Fruit fly (Drosophila melanogaster) whole organism, embryonic: ENCODE data around the gene RtcB.

Source experiments
- ATbp ChIP-seq: fragments of 200-800 bp; sonication (Bioruptor generic); optimal IDR thresholded peaks from 2 replicates; lab custom pipeline; 2017; ENCODE audit warnings: missing biosample characterization, mild to moderate bottlenecking, missing genetic modification characterization, missing genetic modification reagents
- CG10209 ChIP-seq: fragments of 200-800 bp; sonication (Bioruptor generic); optimal IDR thresholded peaks from 3 replicates; lab custom pipeline; 2017; ENCODE audit warnings: missing biosample characterization, mild to moderate bottlenecking, missing genetic modification characterization, missing genetic modification reagents
- CG12155 ChIP-seq: fragments of 200-800 bp; sonication (Bioruptor generic); optimal IDR thresholded peaks from 3 replicates; lab custom pipeline; 2016; ENCODE audit warnings: missing biosample characterization, missing genetic modification characterization
- CG12942 ChIP-seq: fragments of 200-800 bp; sonication (Bioruptor generic); optimal IDR thresholded peaks from 3 replicates; lab custom pipeline; 2016; ENCODE audit warnings: missing biosample characterization, missing genetic modification characterization
- CG15011 ChIP-seq: fragments of 200-800 bp; sonication (Bioruptor generic); optimal IDR thresholded peaks from 3 replicates; lab custom pipeline; 2018; ENCODE audit warnings: missing biosample characterization, mild to moderate bottlenecking, missing genetic modification characterization
- CG17361 ChIP-seq: fragments of 200-800 bp; sonication (Bioruptor generic); IDR thresholded peaks from 3 replicates; pipeline ENCODE4 v1.3.6; 2022; ENCODE audit warnings: missing biosample characterization, missing genetic modification characterization
- CG17912 ChIP-seq: fragments of 200-800 bp; sonication (Bioruptor generic); optimal IDR thresholded peaks from 2 replicates; lab custom pipeline; 2018; ENCODE audit warnings: missing biosample characterization, mild to moderate bottlenecking, missing genetic modification characterization
- CG18476 ChIP-seq: fragments of 200-800 bp; sonication (Bioruptor generic); optimal IDR thresholded peaks from 2 replicates; lab custom pipeline; 2016; ENCODE audit warnings: missing biosample characterization, mild to moderate bottlenecking, missing genetic modification characterization
- CG18599 ChIP-seq: fragments of 200-800 bp; sonication (Bioruptor generic); optimal IDR thresholded peaks from 3 replicates; lab custom pipeline; 2017; ENCODE audit warnings: missing biosample characterization, missing genetic modification characterization, mild to moderate bottlenecking, moderate library complexity, missing genetic modification reagents
- CG2116 ChIP-seq: fragments of 200-800 bp; sonication (Bioruptor generic); optimal IDR thresholded peaks from 3 replicates; lab custom pipeline; 2018; ENCODE audit warnings: missing biosample characterization, mild to moderate bottlenecking, missing genetic modification characterization
- CG2120 ChIP-seq: fragments of 200-800 bp; sonication (Bioruptor generic); optimal IDR thresholded peaks from 3 replicates; lab custom pipeline; 2016; ENCODE audit warnings: missing biosample characterization, missing genetic modification characterization
- CG30020 ChIP-seq: fragments of 200-800 bp; optimal IDR thresholded peaks from 2 replicates; lab custom pipeline; 2019; ENCODE audit warnings: missing biosample characterization, mild to moderate bottlenecking, missing genetic modification characterization, moderate library complexity
- CG30403 ChIP-seq: fragments of 200-800 bp; sonication (Bioruptor generic); optimal IDR thresholded peaks from 3 replicates; lab custom pipeline; 2016; ENCODE audit warnings: missing biosample characterization, missing genetic modification characterization
- CG3281 ChIP-seq: fragments of 200-800 bp; sonication (Bioruptor generic); optimal IDR thresholded peaks from 3 replicates; lab custom pipeline; 2017; ENCODE audit warnings: missing biosample characterization, mild to moderate bottlenecking, missing genetic modification characterization
- CG4404 ChIP-seq: fragments of 200-800 bp; sonication (Bioruptor generic); IDR thresholded peaks from 2 replicates; pipeline ENCODE4 v1.3.6; 2022; ENCODE audit warnings: missing biosample characterization, missing genetic modification characterization
- CG6254 ChIP-seq: fragments of 200-800 bp; sonication (Bioruptor generic); optimal IDR thresholded peaks from 3 replicates; lab custom pipeline; 2017; ENCODE audit warnings: mild to moderate bottlenecking, missing biosample characterization, missing genetic modification reagents, missing genetic modification characterization
- CG7271 ChIP-seq: fragments of 200-800 bp; sonication (Bioruptor generic); optimal IDR thresholded peaks from 2 replicates; lab custom pipeline; 2018; ENCODE audit warnings: missing biosample characterization, mild to moderate bottlenecking, missing genetic modification characterization, moderate library complexity
- CG7839 ChIP-seq: fragments of 200-800 bp; sonication (Bioruptor generic); optimal IDR thresholded peaks from 3 replicates; lab custom pipeline; 2018; ENCODE audit warnings: missing biosample characterization, mild to moderate bottlenecking, missing genetic modification characterization, moderate library complexity
- CG8290 ChIP-seq, 3 experiments: fragments of 200-800 bp; sonication (Bioruptor generic); optimal IDR thresholded peaks; 2 replicates each; lab custom pipeline; 2016 to 2019; ENCODE audit warnings: missing biosample characterization in 3 of 3, missing genetic modification characterization in 3 of 3, mild to moderate bottlenecking in 2 of 3, moderate library complexity in 1 of 3
- Chrac-16 ChIP-seq: fragments of 200-800 bp; sonication (Bioruptor generic); optimal IDR thresholded peaks from 3 replicates; lab custom pipeline; 2016; ENCODE audit warnings: missing biosample characterization, missing genetic modification characterization
- CoRest ChIP-seq: fragments of 200-800 bp; sonication (Bioruptor generic); optimal IDR thresholded peaks from 3 replicates; lab custom pipeline; 2018; ENCODE audit warnings: missing biosample characterization, mild to moderate bottlenecking, missing genetic modification characterization, moderate library complexity
- HLH4C ChIP-seq: fragments of 200-800 bp; sonication (Bioruptor generic); IDR thresholded peaks from 3 replicates; pipeline ENCODE4 v1.3.6; 2022; ENCODE audit warnings: missing biosample characterization, missing genetic modification characterization; ENCODE audit not compliant: partially characterized antibody
- Hmx ChIP-seq: fragments of 200-800 bp; sonication (Bioruptor generic); optimal IDR thresholded peaks from 2 replicates; lab custom pipeline; 2016; ENCODE audit warnings: missing biosample characterization, missing genetic modification characterization
- Hr51 ChIP-seq, 2 experiments: fragments of 200-800 bp; sonication (Bioruptor generic); optimal IDR thresholded peaks; 2 replicates in 1 of 2; 3 replicates in 1 of 2; lab custom pipeline; 2016 to 2018; ENCODE audit warnings: missing biosample characterization in 2 of 2, missing genetic modification characterization in 2 of 2, mild to moderate bottlenecking in 1 of 2, moderate library complexity in 1 of 2
- Lpt ChIP-seq: fragments of >200 bp; optimal IDR thresholded peaks from 2 replicates; lab custom pipeline; 2018; ENCODE audit warnings: missing biosample characterization, missing genetic modification characterization
- MBD-R2 ChIP-seq: fragments of 200-800 bp; sonication (Bioruptor generic); IDR thresholded peaks from 2 replicates; pipeline ENCODE4 v1.3.6; 2022; ENCODE audit warnings: missing biosample characterization, missing genetic modification characterization
- Sox102F ChIP-seq: fragments of 200-800 bp; sonication (Bioruptor generic); optimal IDR thresholded peaks from 2 replicates; lab custom pipeline; 2018; ENCODE audit warnings: missing biosample characterization, mild to moderate bottlenecking, missing genetic modification characterization, moderate library complexity
- bcd ChIP-seq: fragments of 200-800 bp; sonication (Bioruptor generic); optimal IDR thresholded peaks from 2 replicates; lab custom pipeline; 2017; ENCODE audit warnings: missing biosample characterization, mild to moderate bottlenecking, missing genetic modification characterization
- crc ChIP-seq: fragments of 200-800 bp; sonication (Bioruptor generic); optimal IDR thresholded peaks from 2 replicates; lab custom pipeline; 2016; ENCODE audit warnings: missing biosample characterization, missing genetic modification characterization
- dmrt99B ChIP-seq: fragments of 200-800 bp; sonication (Bioruptor generic); optimal IDR thresholded peaks from 2 replicates; lab custom pipeline; 2018; ENCODE audit warnings: missing biosample characterization, mild to moderate bottlenecking, missing genetic modification characterization, moderate library complexity
- dysf ChIP-seq: fragments of 200-800 bp; sonication (Bioruptor generic); IDR thresholded peaks from 3 replicates; pipeline ENCODE4 v1.3.6; 2022; ENCODE audit warnings: missing biosample characterization, missing genetic modification characterization
- eve ChIP-seq, 2 experiments: fragments of >200 bp; optimal IDR thresholded peaks; 2 replicates each; lab custom pipeline; 2017; ENCODE audit warnings: missing biosample characterization in 2 of 2, missing genetic modification characterization in 2 of 2
- gem ChIP-seq: fragments of 200-800 bp; sonication (Bioruptor generic); optimal IDR thresholded peaks from 2 replicates; lab custom pipeline; 2019; ENCODE audit warnings: missing biosample characterization, mild to moderate bottlenecking, missing genetic modification characterization, moderate library complexity
- gt ChIP-seq: fragments of 200-800 bp; sonication (Bioruptor generic); IDR thresholded peaks from 2 replicates; pipeline ENCODE4 v1.3.6; 2022; ENCODE audit warnings: missing biosample characterization, missing genetic modification characterization
- hbn ChIP-seq: fragments of 200-800 bp; sonication (Bioruptor generic); IDR thresholded peaks from 2 replicates; pipeline ENCODE4 v1.3.6; 2022; ENCODE audit warnings: missing biosample characterization, missing genetic modification characterization; ENCODE audit not compliant: partially characterized antibody
- jing ChIP-seq: fragments of 200-800 bp; sonication (Bioruptor generic); optimal IDR thresholded peaks from 2 replicates; lab custom pipeline; 2018; ENCODE audit warnings: missing biosample characterization, mild to moderate bottlenecking, missing genetic modification characterization
- kah ChIP-seq: fragments of 200-800 bp; sonication (Bioruptor generic); optimal IDR thresholded peaks from 2 replicates; lab custom pipeline; 2018; ENCODE audit warnings: missing biosample characterization, mild to moderate bottlenecking, missing genetic modification characterization
- klu ChIP-seq: fragments of 200-800 bp; sonication (Bioruptor generic); IDR thresholded peaks from 2 replicates; pipeline ENCODE4 v1.3.6; 2022; ENCODE audit warnings: missing biosample characterization, missing genetic modification characterization
- lab ChIP-seq: fragments of 200-800 bp; sonication (Bioruptor generic); optimal IDR thresholded peaks from 3 replicates; lab custom pipeline; 2017; ENCODE audit warnings: missing biosample characterization, missing genetic modification characterization, mild to moderate bottlenecking, moderate library complexity, missing genetic modification reagents
- pho ChIP-seq: fragments of 200-800 bp; sonication (Bioruptor generic); optimal IDR thresholded peaks from 2 replicates; lab custom pipeline; 2016; ENCODE audit warnings: missing biosample characterization, missing genetic modification characterization
- row ChIP-seq: fragments of 200-800 bp; sonication (Bioruptor generic); IDR thresholded peaks from 3 replicates; pipeline ENCODE4 v1.3.6; 2022; ENCODE audit warnings: missing biosample characterization, missing genetic modification characterization
- sd ChIP-seq: fragments of 200-800 bp; sonication (Bioruptor generic); optimal IDR thresholded peaks from 3 replicates; lab custom pipeline; 2018; ENCODE audit warnings: missing biosample characterization, mild to moderate bottlenecking, missing genetic modification characterization, moderate library complexity
- shn ChIP-seq: fragments of 200-800 bp; sonication (Bioruptor generic); optimal IDR thresholded peaks from 3 replicates; lab custom pipeline; 2016; ENCODE audit warnings: missing biosample characterization, missing genetic modification characterization
- slbo ChIP-seq: fragments of 200-800 bp; sonication (Bioruptor generic); IDR thresholded peaks from 2 replicates; pipeline ENCODE4 v1.3.6; 2022; ENCODE audit warnings: missing biosample characterization, missing genetic modification characterization
- stc ChIP-seq: fragments of 200-800 bp; sonication (Bioruptor generic); IDR thresholded peaks from 2 replicates; pipeline ENCODE4 v1.3.6; 2022; ENCODE audit warnings: missing biosample characterization, missing genetic modification characterization
- tap ChIP-seq: fragments of 200-800 bp; optimal IDR thresholded peaks from 3 replicates; lab custom pipeline; 2019; ENCODE audit warnings: missing biosample characterization, mild to moderate bottlenecking, missing genetic modification characterization, moderate library complexity
- vvl ChIP-seq: fragments of 200-800 bp; sonication (Bioruptor generic); IDR thresholded peaks from 2 replicates; pipeline ENCODE4 v1.3.6; 2022; ENCODE audit warnings: missing biosample characterization, missing genetic modification characterization
- yki ChIP-seq: fragments of >200 bp; optimal IDR thresholded peaks from 3 replicates; lab custom pipeline; 2018

The RtcB gene

dm6 chr2L:19397617-19398316, 32.7 kb upstream of the RtcB start (continued):
- TF ChIP-seq stc (GFP tag; lab: Robert Waterston, UW) (no peak), Lpt (GFP tag; lab: Kevin White, UChicago) (no peak), gt (GFP tag; lab: Robert Waterston, UW) (no peak), CG15011 (GFP tag; lab: Kevin White, UChicago) (peak; percentile 4), hbn (GFP tag; lab: Robert Waterston, UW) (no peak), sd (tag; lab: Kevin White, UChicago) (peak; percentile 25), Sox102F (peak; percentile 22), lab (GFP tag; lab: Kevin White, UChicago) (peak; percentile 32), CG18599 (peak; percentile 59), eve (GFP tag; optimal IDR thresholded peaks at IDR 0.05; lab: Kevin White, UChicago) (peak in 1 of 2 experiments; percentile 79), vvl (GFP tag; lab: Robert Waterston, UW) (0 out of 2 replicates have a peak, but pooled peaks have one; percentile 15), CG7839 (tag; lab: Kevin White, UChicago) (peak; percentile 45), CG7271 (tag; lab: Kevin White, UChicago) (no peak), jing (GFP tag; lab: Kevin White, UChicago) (peak; percentile 6), CG10209 (GFP tag; lab: Kevin White, UChicago) (no peak), crc (no peak), CG12155 (peak; percentile 1), tap (tag; lab: Kevin White, UChicago) (peak; percentile 6), CG17361 (GFP tag; lab: Robert Waterston, UW) (peak; percentile 51; the same call in 2 of the 3 replicates), CG2120 (peak; percentile 66), slbo (GFP tag; lab: Robert Waterston, UW) (peak; percentile 39), CG2116 (GFP tag; lab: Kevin White, UChicago) (no peak), CG17912 (GFP tag; lab: Kevin White, UChicago) (no peak), pho (GFP tag; lab: Kevin White, UChicago) (peak; percentile 20), yki (peak; percentile 53), gem (tag; lab: Kevin White, UChicago) (peak; percentile 53), CG30020 (tag; lab: Kevin White, UChicago) (no peak), dysf (GFP tag; lab: Robert Waterston, UW) (peak; percentile 43; the same call in 2 of the 3 replicates), shn (GFP tag; lab: Kevin White, UChicago) (peak; percentile 16), CG3281 (GFP tag; lab: Kevin White, UChicago) (peak; percentile 39), CG30403 (GFP tag; lab: Kevin White, UChicago) (peak; percentile 37), row (GFP tag; lab: Robert Waterston, UW) (peak; percentile 52; the same call in 2 of the 3 replicates), ATbp (GFP tag; lab: Kevin White, UChicago) (peak; percentile 20), dmrt99B (tag; lab: Kevin White, UChicago) (peak; percentile 52), CG8290 (GFP tag; optimal IDR thresholded peaks at IDR 0.05; lab: Kevin White, UChicago) (no peak), CG8290 (tag; optimal IDR thresholded peaks at IDR 0.05; lab: Kevin White, UChicago) (peak in 1 of 2 experiments; percentile 8), bcd (GFP tag; lab: Kevin White, UChicago) (peak; percentile 5), CG18476 (GFP tag; lab: Kevin White, UChicago) (no peak), Hmx (GFP tag; lab: Kevin White, UChicago) (peak; percentile 26), HLH4C (no peak), klu (GFP tag; lab: Robert Waterston, UW) (no peak), kah (GFP tag; lab: Kevin White, UChicago) (peak; percentile 19), CoRest (tag; lab: Kevin White, UChicago) (peak; percentile 37), CG6254 (peak; percentile 3), MBD-R2 (GFP tag; lab: Robert Waterston, UW) (0 out of 2 replicates have a peak, but pooled peaks have one; percentile 9), CG12942 (GFP tag; lab: Kevin White, UChicago) (no peak), Hr51 (GFP tag; optimal IDR thresholded peaks at IDR 0.05; lab: Kevin White, UChicago) (peak in 1 of 2 experiments; percentile 33), Chrac-16 (GFP tag; lab: Kevin White, UChicago) (peak; percentile 21), CG4404 (no peak)
